Fruit fly (Drosophila melanogaster) whole organism, embryonic: ENCODE measurements around the gene CG5535.

Source experiments
- Antp ChIP-seq: fragments of 200-800 bp; sonication (Bioruptor generic); optimal IDR thresholded peaks from 3 replicates; lab custom pipeline; 2016; ENCODE audit warnings: missing biosample characterization, missing genetic modification characterization
- CG10321 ChIP-seq: fragments of 200-800 bp; sonication (Bioruptor generic); IDR thresholded peaks from 2 replicates; pipeline ENCODE4 v1.3.6; 2022; ENCODE audit warnings: missing biosample characterization, missing genetic modification characterization
- CG10366 ChIP-seq: fragments of 200-800 bp; sonication (Bioruptor generic); IDR thresholded peaks from 2 replicates; pipeline ENCODE4 v1.3.6; 2022; ENCODE audit warnings: missing biosample characterization, missing genetic modification characterization
- CG12744 ChIP-seq: fragments of 200-800 bp; sonication (Bioruptor generic); optimal IDR thresholded peaks from 2 replicates; lab custom pipeline; 2016; ENCODE audit warnings: missing biosample characterization, missing genetic modification characterization
- CG13287 ChIP-seq: fragments of 200-800 bp; sonication (Bioruptor generic); IDR thresholded peaks from 2 replicates; pipeline ENCODE4 v1.3.6; 2022; ENCODE audit warnings: missing biosample characterization, missing genetic modification characterization; ENCODE audit not compliant: partially characterized antibody
- CG13624 ChIP-seq: fragments of 200-800 bp; sonication (Bioruptor generic); optimal IDR thresholded peaks from 2 replicates; lab custom pipeline; 2016; ENCODE audit warnings: missing biosample characterization, missing genetic modification characterization
- CG13894 ChIP-seq: fragments of 200-800 bp; sonication (Bioruptor generic); optimal IDR thresholded peaks from 3 replicates; lab custom pipeline; 2018; ENCODE audit warnings: missing biosample characterization, mild to moderate bottlenecking, missing genetic modification characterization, moderate library complexity
- CG16815 ChIP-seq: fragments of 200-800 bp; sonication (Bioruptor generic); optimal IDR thresholded peaks from 3 replicates; lab custom pipeline; 2017; ENCODE audit warnings: missing biosample characterization, mild to moderate bottlenecking, missing genetic modification characterization
- CG17802 ChIP-seq: fragments of 200-800 bp; sonication (Bioruptor generic); optimal IDR thresholded peaks from 2 replicates; lab custom pipeline; 2018; ENCODE audit warnings: missing biosample characterization, mild to moderate bottlenecking, missing genetic modification characterization, moderate library complexity
- CG18764 ChIP-seq: fragments of 200-800 bp; sonication (Bioruptor generic); optimal IDR thresholded peaks from 3 replicates; lab custom pipeline; 2016; ENCODE audit warnings: missing biosample characterization, missing genetic modification characterization
- CG2199 ChIP-seq: fragments of 200-800 bp; sonication (Bioruptor generic); IDR thresholded peaks from 3 replicates; pipeline ENCODE4 v1.3.6; 2022; ENCODE audit warnings: missing biosample characterization, missing genetic modification characterization
- CG31441 ChIP-seq: fragments of 200-800 bp; sonication (Bioruptor generic); IDR thresholded peaks from 2 replicates; pipeline ENCODE4 v1.3.6; 2022; ENCODE audit warnings: missing biosample characterization, missing genetic modification characterization
- CG32767 ChIP-seq: fragments of 200-800 bp; sonication (Bioruptor generic); IDR thresholded peaks from 2 replicates; pipeline ENCODE4 v1.3.6; 2022; ENCODE audit warnings: missing biosample characterization, missing genetic modification characterization
- CG4404 ChIP-seq: fragments of 200-800 bp; sonication (Bioruptor generic); IDR thresholded peaks from 2 replicates; pipeline ENCODE4 v1.3.6; 2022; ENCODE audit warnings: missing biosample characterization, missing genetic modification characterization
- CG4707 ChIP-seq: fragments of 200-800 bp; sonication (Bioruptor generic); optimal IDR thresholded peaks from 2 replicates; lab custom pipeline; 2018; ENCODE audit warnings: missing biosample characterization, mild to moderate bottlenecking, missing genetic modification characterization, moderate library complexity
- CG5180 ChIP-seq: fragments of 200-800 bp; sonication (Bioruptor generic); optimal IDR thresholded peaks from 3 replicates; lab custom pipeline; 2017; ENCODE audit warnings: missing biosample characterization, missing genetic modification characterization, mild to moderate bottlenecking, moderate library complexity, missing genetic modification reagents
- CG9609 ChIP-seq: fragments of 200-800 bp; sonication (Bioruptor generic); optimal IDR thresholded peaks from 3 replicates; lab custom pipeline; 2016; ENCODE audit warnings: missing biosample characterization, missing genetic modification characterization
- CG9727 ChIP-seq: fragments of 200-800 bp; sonication (Bioruptor generic); optimal IDR thresholded peaks from 3 replicates; lab custom pipeline; 2017; ENCODE audit warnings: missing biosample characterization, mild to moderate bottlenecking, missing genetic modification characterization
- Dek ChIP-seq: fragments of 200-800 bp; sonication (Bioruptor generic); optimal IDR thresholded peaks from 3 replicates; lab custom pipeline; 2019; ENCODE audit warnings: missing biosample characterization, mild to moderate bottlenecking, missing genetic modification characterization, moderate library complexity
- Hand ChIP-seq: fragments of 200-800 bp; sonication (Bioruptor generic); optimal IDR thresholded peaks from 2 replicates; lab custom pipeline; 2017; ENCODE audit warnings: mild to moderate bottlenecking, missing biosample characterization, missing genetic modification reagents, missing genetic modification characterization
- HmgZ ChIP-seq: fragments of 200-800 bp; sonication (Bioruptor generic); optimal IDR thresholded peaks from 2 replicates; lab custom pipeline; 2018; ENCODE audit warnings: missing biosample characterization, mild to moderate bottlenecking, missing genetic modification characterization
- Jarid2 ChIP-seq: fragments of 200-800 bp; sonication (Bioruptor generic); optimal IDR thresholded peaks from 3 replicates; lab custom pipeline; 2017; ENCODE audit warnings: mild to moderate bottlenecking, missing biosample characterization, missing genetic modification reagents, missing genetic modification characterization
- Med ChIP-seq: fragments of 200-800 bp; sonication (Bioruptor generic); peaks from one replicate; lab custom pipeline; 2016; ENCODE audit warnings: missing biosample characterization, missing genetic modification characterization, mild to moderate bottlenecking, inconsistent platforms, moderate library complexity
- NC2α ChIP-seq: fragments of 200-800 bp; sonication (Bioruptor generic); optimal IDR thresholded peaks from 2 replicates; lab custom pipeline; 2016; ENCODE audit warnings: missing biosample characterization, missing genetic modification characterization
- NK7.1 ChIP-seq: fragments of 200-800 bp; sonication (Bioruptor generic); optimal IDR thresholded peaks from 3 replicates; lab custom pipeline; 2016; ENCODE audit warnings: missing biosample characterization, missing genetic modification characterization
- TFAM ChIP-seq: fragments of 200-800 bp; sonication (Bioruptor generic); optimal IDR thresholded peaks from 2 replicates; lab custom pipeline; 2017; ENCODE audit warnings: missing biosample characterization, missing genetic modification characterization, inconsistent platforms
- Taf1 ChIP-seq: fragments of 200-800 bp; sonication (Bioruptor generic); IDR thresholded peaks from 2 replicates; pipeline ENCODE4 v1.3.6; 2022; ENCODE audit warnings: missing biosample characterization, missing genetic modification characterization
- Xbp1 ChIP-seq: fragments of 200-800 bp; sonication (Bioruptor generic); optimal IDR thresholded peaks from 3 replicates; lab custom pipeline; 2016; ENCODE audit warnings: missing biosample characterization, mild to moderate bottlenecking, missing genetic modification characterization
- al ChIP-seq: fragments of 200-800 bp; sonication (Bioruptor generic); IDR thresholded peaks from 2 replicates; pipeline ENCODE4 v1.3.6; 2022; ENCODE audit warnings: missing biosample characterization, missing genetic modification characterization
- amos ChIP-seq: fragments of 200-800 bp; sonication (Bioruptor generic); IDR thresholded peaks from 2 replicates; pipeline ENCODE4 v1.3.6; 2022; ENCODE audit warnings: missing biosample characterization, missing genetic modification characterization; ENCODE audit not compliant: partially characterized antibody
- aop ChIP-seq: fragments of 200-800 bp; sonication (Bioruptor generic); IDR thresholded peaks from 2 replicates; pipeline ENCODE4 v1.3.6; 2022; ENCODE audit warnings: missing biosample characterization, missing genetic modification characterization
- ara ChIP-seq: fragments of 200-800 bp; sonication (Bioruptor generic); IDR thresholded peaks from 2 replicates; pipeline ENCODE4 v1.3.6; 2022; ENCODE audit warnings: missing biosample characterization, missing genetic modification characterization
- br ChIP-seq: fragments of >200 bp; optimal IDR thresholded peaks from 2 replicates; lab custom pipeline; 2017
- chinmo ChIP-seq: fragments of 200-800 bp; sonication (Bioruptor generic); IDR thresholded peaks from 4 replicates; pipeline ENCODE4 v1.3.6; 2022; ENCODE audit warnings: missing biosample characterization, missing genetic modification characterization; ENCODE audit not compliant: partially characterized antibody
- chm ChIP-seq: fragments of 200-800 bp; sonication (Bioruptor generic); IDR thresholded peaks from 2 replicates; pipeline ENCODE4 v1.3.6; 2022; ENCODE audit warnings: missing biosample characterization, missing genetic modification characterization
- fd64A ChIP-seq: fragments of 200-800 bp; sonication (Bioruptor generic); optimal IDR thresholded peaks from 3 replicates; lab custom pipeline; 2018; ENCODE audit warnings: missing biosample characterization, mild to moderate bottlenecking, missing genetic modification characterization
- gce ChIP-seq: fragments of 200-800 bp; sonication (Bioruptor generic); IDR thresholded peaks from 3 replicates; pipeline ENCODE4 v1.3.6; 2022; ENCODE audit warnings: missing biosample characterization, missing genetic modification characterization
- gem ChIP-seq: fragments of 200-800 bp; sonication (Bioruptor generic); optimal IDR thresholded peaks from 2 replicates; lab custom pipeline; 2019; ENCODE audit warnings: missing biosample characterization, mild to moderate bottlenecking, missing genetic modification characterization, moderate library complexity
- her ChIP-seq: fragments of 200-800 bp; sonication (Bioruptor generic); optimal IDR thresholded peaks from 2 replicates; lab custom pipeline; 2016; ENCODE audit warnings: missing biosample characterization, missing genetic modification characterization
- knrl ChIP-seq: fragments of 200-800 bp; sonication (Bioruptor generic); IDR thresholded peaks from 3 replicates; pipeline ENCODE4 v1.3.6; 2022; ENCODE audit warnings: missing biosample characterization, missing genetic modification characterization; ENCODE audit not compliant: partially characterized antibody
- lov ChIP-seq, 2 experiments: fragments of 200-800 bp in 1 of 2; fragments of >200 bp in 1 of 2; sonication (Bioruptor generic) in 1 of 2; IDR thresholded peaks in 1 of 2; optimal IDR thresholded peaks in 1 of 2; 2 replicates in 1 of 2; 3 replicates in 1 of 2; pipeline versions ENCODE4 v1.3.6 to Lab custom; 2017 to 2022; ENCODE audit warnings: missing biosample characterization in 1 of 2, missing genetic modification characterization in 1 of 2
- luna ChIP-seq: fragments of 200-800 bp; sonication (Bioruptor generic); optimal IDR thresholded peaks from 2 replicates; lab custom pipeline; 2016; ENCODE audit warnings: missing biosample characterization, missing genetic modification characterization
- peb ChIP-seq: fragments of 200-800 bp; sonication (Bioruptor generic); IDR thresholded peaks from 2 replicates; pipeline ENCODE4 v1.3.6; 2022; ENCODE audit warnings: missing biosample characterization, missing genetic modification characterization
- pfk ChIP-seq: fragments of 200-800 bp; sonication (Bioruptor generic); optimal IDR thresholded peaks from 2 replicates; lab custom pipeline; 2018; ENCODE audit warnings: missing biosample characterization, mild to moderate bottlenecking, missing genetic modification characterization, moderate library complexity
- pho ChIP-seq: fragments of 200-800 bp; sonication (Bioruptor generic); optimal IDR thresholded peaks from 2 replicates; lab custom pipeline; 2016; ENCODE audit warnings: missing biosample characterization, missing genetic modification characterization
- pzg ChIP-seq: fragments of 200-800 bp; sonication (Bioruptor generic); optimal IDR thresholded peaks from 3 replicates; lab custom pipeline; 2018; ENCODE audit warnings: missing biosample characterization, mild to moderate bottlenecking, missing genetic modification characterization, moderate library complexity
- slou ChIP-seq: fragments of 200-800 bp; sonication (Bioruptor generic); optimal IDR thresholded peaks from 3 replicates; lab custom pipeline; 2016; ENCODE audit warnings: missing biosample characterization, missing genetic modification characterization
- stc ChIP-seq: fragments of 200-800 bp; sonication (Bioruptor generic); IDR thresholded peaks from 2 replicates; pipeline ENCODE4 v1.3.6; 2022; ENCODE audit warnings: missing biosample characterization, missing genetic modification characterization

The CG5535 gene

DNA sequence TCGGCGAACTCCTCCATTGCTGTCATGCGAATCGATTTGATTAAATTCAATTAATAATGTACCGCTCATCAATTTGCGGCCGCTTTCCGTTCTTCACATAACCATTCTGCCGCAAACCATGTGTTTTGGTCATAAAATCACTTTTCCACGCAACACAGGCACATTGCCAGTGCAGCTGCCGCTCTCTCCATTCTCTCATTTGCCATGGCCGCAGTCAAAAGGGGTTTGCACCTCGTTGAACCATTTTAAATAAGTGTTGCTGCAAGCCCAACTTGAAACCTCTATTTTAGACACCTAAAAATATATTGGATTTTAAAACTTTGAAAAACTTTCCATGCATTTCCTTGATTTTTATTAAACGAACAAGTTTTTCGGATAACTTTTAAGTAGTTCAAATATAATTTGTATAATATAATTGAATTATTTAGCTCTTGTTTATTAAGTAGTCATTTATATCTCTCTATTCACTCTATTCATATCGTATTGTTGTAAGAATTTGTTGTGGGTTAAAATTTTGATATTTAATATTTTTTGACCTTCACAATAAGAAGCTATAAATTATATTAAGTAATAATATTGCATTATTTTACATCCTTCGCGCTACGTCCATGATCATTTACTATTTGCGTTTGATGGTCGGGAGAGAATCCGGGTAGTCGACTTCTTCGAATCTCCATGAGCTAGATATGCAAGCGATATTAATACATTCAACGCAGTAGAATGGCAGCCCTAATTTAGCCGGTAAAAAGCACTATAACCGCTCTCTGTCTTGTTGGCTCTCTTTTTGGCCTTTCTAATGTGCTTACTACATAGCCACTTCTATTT, at the start of gene CG5535 (continued):
- TF ChIP-seq CG5180 (GFP tag; lab: Kevin White, UChicago) (peak; percentile 65), HmgZ (peak; percentile 44), CG31441 (GFP tag; lab: Robert Waterston, UW) (peak; percentile 89), TFAM (GFP tag; lab: Kevin White, UChicago) (no peak), CG4404 (GFP tag; lab: Robert Waterston, UW) (peak; percentile 25; the same call in 1 of the 2 replicates), CG4707 (GFP tag; lab: Kevin White, UChicago) (peak; percentile 26), knrl (no peak), CG13894 (tag; lab: Kevin White, UChicago) (peak; percentile 40), gce (GFP tag; lab: Robert Waterston, UW) (peak; percentile 58; the same call in 2 of the 3 replicates), lov (optimal IDR thresholded peaks at IDR 0.05; lab: Kevin White, UChicago) (no peak), lov (GFP tag; IDR thresholded peaks at IDR 0.05; lab: Robert Waterston, UW) (peak; percentile 82; the same call in 2 of the 3 replicates), luna (no peak), fd64A (GFP tag; lab: Kevin White, UChicago) (no peak), stc (GFP tag; lab: Robert Waterston, UW) (peak; percentile 53), pho (peak; percentile 7), chinmo (GFP tag; lab: Robert Waterston, UW) (peak; percentile 63; the same call in 1 of the 4 replicates), Taf1 (GFP tag; lab: Robert Waterston, UW) (peak; percentile 49), slou (GFP tag; lab: Kevin White, UChicago) (peak; percentile 66), chm (peak; percentile 79), CG9609 (GFP tag; lab: Kevin White, UChicago) (peak; percentile 25), CG13287 (GFP tag; lab: Robert Waterston, UW) (peak; percentile 10; the same call in 1 of the 2 replicates), Jarid2 (GFP tag; lab: Kevin White, UChicago) (peak; percentile 35), CG13624 (GFP tag; lab: Kevin White, UChicago) (peak; percentile 30), Med (GFP tag; lab: Kevin White, UChicago) (peak; percentile 93), peb (GFP tag; lab: Robert Waterston, UW) (0 out of 2 replicates have a peak, but pooled peaks have one; percentile 39), NC2α (GFP tag; lab: Kevin White, UChicago) (no peak), CG10321 (GFP tag; lab: Robert Waterston, UW) (no peak), CG12744 (no peak), CG16815 (GFP tag; lab: Kevin White, UChicago) (peak; percentile 86), CG9727 (GFP tag; lab: Kevin White, UChicago) (peak; percentile 91), CG32767 (GFP tag; lab: Robert Waterston, UW) (0 out of 2 replicates have a peak, but pooled peaks have one; percentile 15), her (peak; percentile 72), CG2199 (GFP tag; lab: Robert Waterston, UW) (peak; percentile 74), Antp (GFP tag; lab: Kevin White, UChicago) (peak; percentile 73), pzg (no peak), CG17802 (tag; lab: Kevin White, UChicago) (peak; percentile 8), aop (GFP tag; lab: Robert Waterston, UW) (peak; percentile 68; the same call in 1 of the 2 replicates), Hand (GFP tag; lab: Kevin White, UChicago) (peak; percentile 75), gem (tag; lab: Kevin White, UChicago) (peak; percentile 90), Xbp1 (peak; percentile 74), amos (GFP tag; lab: Robert Waterston, UW) (no peak), ara (GFP tag; lab: Robert Waterston, UW) (peak; percentile 62), Dek (tag; lab: Kevin White, UChicago) (peak; percentile 71), CG18764 (GFP tag; lab: Kevin White, UChicago) (peak; percentile 29), br (lab: Kevin White, UChicago) (no peak), NK7.1 (no peak), al (peak; percentile 40; the same call in 1 of the 2 replicates), pfk (GFP tag; lab: Kevin White, UChicago) (no peak), CG10366 (GFP tag; lab: Robert Waterston, UW) (peak; percentile 69)
